Fruit fly (Drosophila melanogaster) whole organism, embryonic: ENCODE data around the gene CG15865.

ENCODE experiments used
- Abd-B ChIP-seq: fragments of 200-800 bp; sonication (Bioruptor generic); optimal IDR thresholded peaks from 2 replicates; lab custom pipeline; 2018; ENCODE audit warnings: missing biosample characterization, mild to moderate bottlenecking, missing genetic modification characterization, moderate library complexity
- CG11085 ChIP-seq: fragments of 200-800 bp; sonication (Bioruptor generic); IDR thresholded peaks from 2 replicates; pipeline ENCODE4 v1.3.6; 2022; ENCODE audit warnings: missing biosample characterization, missing genetic modification characterization
- CG11504 ChIP-seq: fragments of 200-800 bp; sonication (Bioruptor generic); optimal IDR thresholded peaks from 3 replicates; lab custom pipeline; 2019; ENCODE audit warnings: missing biosample characterization, mild to moderate bottlenecking, missing genetic modification characterization, moderate library complexity
- CG12659 ChIP-seq: fragments of 200-800 bp; sonication (Bioruptor generic); optimal IDR thresholded peaks from 3 replicates; lab custom pipeline; 2017; ENCODE audit warnings: mild to moderate bottlenecking, missing biosample characterization, missing genetic modification reagents, missing genetic modification characterization
- CG14710 ChIP-seq: fragments of 200-800 bp; sonication (Bioruptor generic); optimal IDR thresholded peaks from 3 replicates; lab custom pipeline; 2019; ENCODE audit warnings: missing biosample characterization, mild to moderate bottlenecking, missing genetic modification characterization, moderate library complexity
- CG1602 ChIP-seq: fragments of 200-800 bp; sonication (Bioruptor generic); optimal IDR thresholded peaks from 3 replicates; lab custom pipeline; 2016; ENCODE audit warnings: missing biosample characterization, missing genetic modification characterization
- CG17328 ChIP-seq: fragments of 200-800 bp; sonication (Bioruptor generic); IDR thresholded peaks from 2 replicates; pipeline ENCODE4 v1.3.6; 2022; ENCODE audit warnings: missing biosample characterization, missing genetic modification characterization
- CG18619 ChIP-seq: fragments of 200-800 bp; sonication (Bioruptor generic); optimal IDR thresholded peaks from 3 replicates; lab custom pipeline; 2017; ENCODE audit warnings: missing biosample characterization, mild to moderate bottlenecking, missing genetic modification characterization
- CG2116 ChIP-seq: fragments of 200-800 bp; sonication (Bioruptor generic); optimal IDR thresholded peaks from 3 replicates; lab custom pipeline; 2018; ENCODE audit warnings: missing biosample characterization, mild to moderate bottlenecking, missing genetic modification characterization
- CG2678 ChIP-seq: fragments of 200-800 bp; sonication (Bioruptor generic); optimal IDR thresholded peaks from 3 replicates; lab custom pipeline; 2019; ENCODE audit warnings: missing biosample characterization, mild to moderate bottlenecking, missing genetic modification characterization, moderate library complexity
- CG33213 ChIP-seq: fragments of 200-800 bp; sonication (Bioruptor generic); optimal IDR thresholded peaks from 3 replicates; lab custom pipeline; 2016; ENCODE audit warnings: missing biosample characterization, missing genetic modification characterization
- CG3407 ChIP-seq: fragments of 200-800 bp; sonication (Bioruptor generic); optimal IDR thresholded peaks from 2 replicates; lab custom pipeline; 2018; ENCODE audit warnings: missing biosample characterization, mild to moderate bottlenecking, missing genetic modification characterization
- CG34224 ChIP-seq: fragments of 200-800 bp; sonication (Bioruptor generic); IDR thresholded peaks from 3 replicates; pipeline ENCODE4 v1.3.6; 2022; ENCODE audit warnings: missing biosample characterization, missing genetic modification characterization; ENCODE audit not compliant: partially characterized antibody
- CG7963 ChIP-seq: fragments of 200-800 bp; sonication (Bioruptor generic); IDR thresholded peaks from 3 replicates; pipeline ENCODE4 v1.3.6; 2022; ENCODE audit warnings: missing biosample characterization, missing genetic modification characterization; ENCODE audit not compliant: partially characterized antibody
- CG9609 ChIP-seq: fragments of 200-800 bp; sonication (Bioruptor generic); optimal IDR thresholded peaks from 3 replicates; lab custom pipeline; 2016; ENCODE audit warnings: missing biosample characterization, missing genetic modification characterization
- CG9797 ChIP-seq: fragments of 200-800 bp; sonication (Bioruptor generic); optimal IDR thresholded peaks from 3 replicates; lab custom pipeline; 2018; ENCODE audit warnings: missing biosample characterization, mild to moderate bottlenecking, missing genetic modification characterization
- CoRest ChIP-seq: fragments of 200-800 bp; sonication (Bioruptor generic); optimal IDR thresholded peaks from 3 replicates; lab custom pipeline; 2018; ENCODE audit warnings: missing biosample characterization, mild to moderate bottlenecking, missing genetic modification characterization, moderate library complexity
- D ChIP-seq, 2 experiments: fragments of 200-800 bp in 1 of 2; fragments of >200 bp in 1 of 2; sonication (Bioruptor generic) in 1 of 2; optimal IDR thresholded peaks; 2 replicates in 1 of 2; 3 replicates in 1 of 2; lab custom pipeline; 2017; ENCODE audit warnings: mild to moderate bottlenecking in 1 of 2, missing biosample characterization in 1 of 2, missing genetic modification characterization in 1 of 2, missing genetic modification reagents in 1 of 2
- Dfd ChIP-seq, 2 experiments: fragments of >200 bp; optimal IDR thresholded peaks; 2 replicates each; lab custom pipeline; 2017; ENCODE audit warnings: missing biosample characterization in 2 of 2, missing genetic modification characterization in 2 of 2
- Dip3 ChIP-seq: fragments of 200-800 bp; sonication (Bioruptor generic); optimal IDR thresholded peaks from 3 replicates; lab custom pipeline; 2016; ENCODE audit warnings: missing biosample characterization, missing genetic modification characterization
- Doc2 ChIP-seq: fragments of 200-800 bp; sonication (Bioruptor generic); IDR thresholded peaks from 2 replicates; pipeline ENCODE4 v1.3.6; 2022; ENCODE audit warnings: missing biosample characterization, missing genetic modification characterization
- Dp ChIP-seq: fragments of 200-800 bp; sonication (Bioruptor generic); optimal IDR thresholded peaks from 2 replicates; lab custom pipeline; 2018; ENCODE audit warnings: missing biosample characterization, mild to moderate bottlenecking, missing genetic modification characterization, moderate library complexity
- E2f2 ChIP-seq: fragments of 200-800 bp; sonication (Bioruptor generic); IDR thresholded peaks from 2 replicates; pipeline ENCODE4 v1.3.6; 2022; ENCODE audit warnings: missing biosample characterization, missing genetic modification characterization
- Elba2 ChIP-seq: fragments of 200-800 bp; sonication (Bioruptor generic); optimal IDR thresholded peaks from 3 replicates; lab custom pipeline; 2016; ENCODE audit warnings: missing biosample characterization, missing genetic modification characterization
- Ets65A ChIP-seq: fragments of 200-800 bp; sonication (Bioruptor generic); peaks from one replicate; lab custom pipeline; 2016; ENCODE audit warnings: missing biosample characterization, missing genetic modification characterization
- HHEX ChIP-seq: fragments of 200-800 bp; sonication (Bioruptor generic); optimal IDR thresholded peaks from 3 replicates; lab custom pipeline; 2017; ENCODE audit warnings: missing biosample characterization, mild to moderate bottlenecking, missing genetic modification characterization, missing genetic modification reagents
- Hr51 ChIP-seq, 2 experiments: fragments of 200-800 bp; sonication (Bioruptor generic); optimal IDR thresholded peaks; 2 replicates in 1 of 2; 3 replicates in 1 of 2; lab custom pipeline; 2016 to 2018; ENCODE audit warnings: missing biosample characterization in 2 of 2, missing genetic modification characterization in 2 of 2, mild to moderate bottlenecking in 1 of 2, moderate library complexity in 1 of 2
- MBD-R2 ChIP-seq: fragments of 200-800 bp; sonication (Bioruptor generic); IDR thresholded peaks from 2 replicates; pipeline ENCODE4 v1.3.6; 2022; ENCODE audit warnings: missing biosample characterization, missing genetic modification characterization
- NK7.1 ChIP-seq: fragments of 200-800 bp; sonication (Bioruptor generic); optimal IDR thresholded peaks from 3 replicates; lab custom pipeline; 2016; ENCODE audit warnings: missing biosample characterization, missing genetic modification characterization
- Pdp1 ChIP-seq, 2 experiments: fragments of 200-800 bp; sonication (Bioruptor generic); optimal IDR thresholded peaks; 3 replicates each; lab custom pipeline; 2016; ENCODE audit warnings: missing biosample characterization in 2 of 2, missing genetic modification characterization in 2 of 2, mild to moderate bottlenecking in 1 of 2, moderate library complexity in 1 of 2
- ab ChIP-seq: fragments of 200-800 bp; sonication (Bioruptor generic); optimal IDR thresholded peaks from 2 replicates; lab custom pipeline; 2016; ENCODE audit warnings: missing biosample characterization, missing genetic modification characterization
- ara ChIP-seq: fragments of 200-800 bp; sonication (Bioruptor generic); IDR thresholded peaks from 2 replicates; pipeline ENCODE4 v1.3.6; 2022; ENCODE audit warnings: missing biosample characterization, missing genetic modification characterization
- cas ChIP-seq: fragments of 200-800 bp; sonication (Bioruptor generic); IDR thresholded peaks from 2 replicates; pipeline ENCODE4 v1.3.6; 2022; ENCODE audit warnings: missing biosample characterization, missing genetic modification characterization
- chm ChIP-seq: fragments of 200-800 bp; sonication (Bioruptor generic); IDR thresholded peaks from 2 replicates; pipeline ENCODE4 v1.3.6; 2022; ENCODE audit warnings: missing biosample characterization, missing genetic modification characterization
- crc ChIP-seq: fragments of 200-800 bp; sonication (Bioruptor generic); optimal IDR thresholded peaks from 2 replicates; lab custom pipeline; 2016; ENCODE audit warnings: missing biosample characterization, missing genetic modification characterization
- ewg ChIP-seq: fragments of 200-800 bp; sonication (Bioruptor generic); optimal IDR thresholded peaks from 3 replicates; lab custom pipeline; 2017; ENCODE audit warnings: mild to moderate bottlenecking, missing biosample characterization, missing genetic modification reagents, missing genetic modification characterization
- grn ChIP-seq: fragments of 200-800 bp; sonication (Bioruptor generic); optimal IDR thresholded peaks from 3 replicates; lab custom pipeline; 2017; ENCODE audit warnings: missing biosample characterization, missing genetic modification characterization
- ind ChIP-seq: fragments of 200-800 bp; sonication (Bioruptor generic); optimal IDR thresholded peaks from 3 replicates; lab custom pipeline; 2016; ENCODE audit warnings: missing biosample characterization, missing genetic modification characterization
- jigr1 ChIP-seq: fragments of 200-800 bp; sonication (Bioruptor generic); IDR thresholded peaks from 3 replicates; pipeline ENCODE4 v1.3.6; 2022; ENCODE audit warnings: missing biosample characterization, missing genetic modification characterization
- ken ChIP-seq: fragments of 200-800 bp; sonication (Bioruptor generic); IDR thresholded peaks from 3 replicates; pipeline ENCODE4 v1.3.6; 2022; ENCODE audit warnings: missing biosample characterization, missing genetic modification characterization
- mirr ChIP-seq: fragments of 200-800 bp; sonication (Bioruptor generic); optimal IDR thresholded peaks from 3 replicates; lab custom pipeline; 2018; ENCODE audit warnings: missing biosample characterization, mild to moderate bottlenecking, missing genetic modification characterization
- nmo ChIP-seq: fragments of 200-800 bp; sonication (Bioruptor generic); optimal IDR thresholded peaks from 2 replicates; lab custom pipeline; 2018; ENCODE audit warnings: missing biosample characterization, mild to moderate bottlenecking, missing genetic modification characterization, moderate library complexity
- onecut ChIP-seq: fragments of 200-800 bp; sonication (Bioruptor generic); IDR thresholded peaks from 2 replicates; pipeline ENCODE4 v1.3.6; 2022; ENCODE audit warnings: missing biosample characterization, missing genetic modification characterization
- pzg ChIP-seq: fragments of 200-800 bp; sonication (Bioruptor generic); optimal IDR thresholded peaks from 3 replicates; lab custom pipeline; 2018; ENCODE audit warnings: missing biosample characterization, mild to moderate bottlenecking, missing genetic modification characterization, moderate library complexity
- row ChIP-seq: fragments of 200-800 bp; sonication (Bioruptor generic); IDR thresholded peaks from 3 replicates; pipeline ENCODE4 v1.3.6; 2022; ENCODE audit warnings: missing biosample characterization, missing genetic modification characterization
- slou ChIP-seq: fragments of 200-800 bp; sonication (Bioruptor generic); optimal IDR thresholded peaks from 3 replicates; lab custom pipeline; 2016; ENCODE audit warnings: missing biosample characterization, missing genetic modification characterization
- sug ChIP-seq: fragments of 200-800 bp; optimal IDR thresholded peaks from 2 replicates; lab custom pipeline; 2019; ENCODE audit warnings: missing biosample characterization, mild to moderate bottlenecking, missing genetic modification characterization, moderate library complexity
- unpg ChIP-seq: fragments of 200-800 bp; sonication (Bioruptor generic); optimal IDR thresholded peaks from 3 replicates; lab custom pipeline; 2018; ENCODE audit warnings: missing biosample characterization, mild to moderate bottlenecking, missing genetic modification characterization, moderate library complexity
- usp ChIP-seq: fragments of >200 bp; optimal IDR thresholded peaks from 2 replicates; lab custom pipeline; 2017; ENCODE audit warnings: missing biosample characterization, missing genetic modification characterization
- vfl ChIP-seq: fragments of 200-800 bp; sonication (Bioruptor generic); optimal IDR thresholded peaks from 2 replicates; lab custom pipeline; 2016; ENCODE audit warnings: missing biosample characterization, missing genetic modification characterization

CG15865 gene

dm6 chrX:16695658-16696181 lies 31.5 kb upstream of the CG15865 start, which contains the start of gene CG4678 (continued):
- TF ChIP-seq nmo (GFP tag; lab: Kevin White, UChicago) = peak; percentile 20
- no peak for TF ChIP-seq CG3407
- TF ChIP-seq ken (GFP tag; lab: Robert Waterston, UW) = no peak
- peak in 1 of 2 experiments; percentile 12 for TF ChIP-seq Hr51 (GFP tag; optimal IDR thresholded peaks at IDR 0.05; lab: Kevin White, UChicago)
- TF ChIP-seq CG1602 (GFP tag; lab: Kevin White, UChicago) = no peak
- peak; percentile 23 for TF ChIP-seq CG14710
- TF ChIP-seq ind (GFP tag; lab: Kevin White, UChicago) = no peak
- peak; percentile 89 for TF ChIP-seq E2f2 (GFP tag; lab: Robert Waterston, UW)
- peak; percentile 58 for TF ChIP-seq CG33213 (GFP tag; lab: Kevin White, UChicago)
- TF ChIP-seq CG9797 (GFP tag; lab: Kevin White, UChicago) = peak; percentile 22
- TF ChIP-seq onecut (GFP tag; lab: Robert Waterston, UW) = no peak
- TF ChIP-seq slou (GFP tag; lab: Kevin White, UChicago) = no peak
- TF ChIP-seq sug (tag; lab: Kevin White, UChicago) = no peak
- TF ChIP-seq CG11504 = peak; percentile 51
- no peak for TF ChIP-seq CG18619 (GFP tag; lab: Kevin White, UChicago)
- no peak for TF ChIP-seq NK7.1 (GFP tag; lab: Kevin White, UChicago)
- no peak for TF ChIP-seq Dip3 (GFP tag; lab: Kevin White, UChicago)
- TF ChIP-seq Doc2 = no peak
- TF ChIP-seq ab (GFP tag; lab: Kevin White, UChicago) = no peak
- peak; percentile 6 for TF ChIP-seq CG9609
- no peak for TF ChIP-seq cas (GFP tag; lab: Robert Waterston, UW)
- no peak for TF ChIP-seq CG17328
- TF ChIP-seq usp (GFP tag; lab: Kevin White, UChicago) = no peak
- TF ChIP-seq CG7963 (GFP tag; lab: Robert Waterston, UW) = no peak
- TF ChIP-seq ara (GFP tag; lab: Robert Waterston, UW) = no peak
- no peak for TF ChIP-seq Dfd (GFP tag; optimal IDR thresholded peaks at IDR 0.05; lab: Kevin White, UChicago)
- 0 out of 3 replicates have a peak, but pooled peaks have one; percentile 20 for TF ChIP-seq row (GFP tag; lab: Robert Waterston, UW)
- no peak for TF ChIP-seq jigr1 (GFP tag; lab: Robert Waterston, UW)
- TF ChIP-seq crc (GFP tag; lab: Kevin White, UChicago) = no peak
- no peak for TF ChIP-seq unpg
- no peak for TF ChIP-seq grn (GFP tag; lab: Kevin White, UChicago)
- peak; percentile 64 for TF ChIP-seq pzg (GFP tag; lab: Kevin White, UChicago)
- no peak for TF ChIP-seq chm (GFP tag; lab: Robert Waterston, UW)
- TF ChIP-seq CG2116 (GFP tag; lab: Kevin White, UChicago) = no peak
- peak; percentile 35; the same call in 1 of the 2 replicates for TF ChIP-seq MBD-R2
- TF ChIP-seq Abd-B (GFP tag; lab: Kevin White, UChicago) = peak; percentile 44
- TF ChIP-seq CG34224 = no peak
- peak; percentile 93 for TF ChIP-seq Ets65A
- peak; percentile 83 for TF ChIP-seq Dp (GFP tag; lab: Kevin White, UChicago)
- TF ChIP-seq vfl (GFP tag; lab: Kevin White, UChicago) = no peak
- TF ChIP-seq Elba2 (GFP tag; lab: Kevin White, UChicago) = no peak
- TF ChIP-seq CG2678 (tag; lab: Kevin White, UChicago) = no peak
- no peak for TF ChIP-seq mirr (GFP tag; lab: Kevin White, UChicago)
- peak; percentile 42 for TF ChIP-seq CoRest
- no peak for TF ChIP-seq CG11085
- TF ChIP-seq D (optimal IDR thresholded peaks at IDR 0.05; lab: Kevin White, UChicago) = no peak
- TF ChIP-seq D (GFP tag; optimal IDR thresholded peaks at IDR 0.05; lab: Kevin White, UChicago) = no peak
- TF ChIP-seq HHEX (GFP tag; lab: Kevin White, UChicago) = no peak
- no peak for TF ChIP-seq Pdp1 (GFP tag; optimal IDR thresholded peaks at IDR 0.05; lab: Kevin White, UChicago)
- peak; percentile 0 for TF ChIP-seq ewg (GFP tag; lab: Kevin White, UChicago)
- TF ChIP-seq CG12659 = peak; percentile 36
